Fruit fly (Drosophila melanogaster): ENCODE data around the gene CG32655.

CG32655 gene

DNA sequence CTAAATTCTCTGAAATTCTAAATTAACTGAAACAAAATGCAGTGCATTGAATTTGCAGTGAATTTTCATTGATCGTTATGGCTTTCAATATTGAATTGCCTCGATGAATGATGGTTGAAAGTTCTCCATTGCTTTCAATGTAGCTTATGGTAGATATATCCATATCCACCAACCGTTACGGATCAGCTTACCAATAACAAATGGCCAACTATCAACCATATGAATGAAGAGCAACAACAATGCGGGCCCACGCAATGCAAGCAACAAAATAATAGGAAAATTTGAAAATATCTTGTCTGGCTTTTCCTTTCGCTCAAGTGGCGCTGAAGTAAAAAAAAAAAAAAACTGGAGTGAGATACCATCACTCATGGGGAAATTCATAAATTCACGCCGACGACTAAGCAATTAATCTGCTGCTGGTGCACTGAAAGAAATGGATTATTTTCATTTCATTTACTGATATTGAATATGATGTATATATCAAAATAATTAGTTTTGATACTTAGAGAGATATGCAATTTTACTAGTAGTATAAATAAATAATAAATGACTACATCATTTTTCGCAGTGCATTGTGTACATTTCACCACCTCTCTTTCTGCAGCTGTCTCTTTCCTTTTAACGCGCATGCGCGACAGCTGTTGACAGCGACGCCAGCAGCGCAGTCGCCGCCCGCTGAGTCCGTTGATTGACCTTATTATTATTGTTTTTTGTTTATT lies 33.6 kb downstream of the CG32655 start (continued):
- TF ChIP-seq sima (GFP tag; optimal IDR thresholded peaks at IDR 0.05) (no peak), CG12155 (GFP tag; optimal IDR thresholded peaks at IDR 0.05) (peak; percentile 55), p53 (GFP tag; optimal IDR thresholded peaks at IDR 0.05) (no peak), HHEX (GFP tag; optimal IDR thresholded peaks at IDR 0.05) (peak; percentile 61), CG17802 (tag; optimal IDR thresholded peaks at IDR 0.05) (peak; percentile 44), CG8944 (GFP tag; optimal IDR thresholded peaks at IDR 0.05) (no peak), CG16813 (GFP tag; IDR thresholded peaks at IDR 0.05; ENCODE audit: partially characterized antibody) (no peak), CG12299 (tag; optimal IDR thresholded peaks at IDR 0.05) (peak; percentile 51), CG6254 (GFP tag; optimal IDR thresholded peaks at IDR 0.05) (peak; percentile 79), klu (GFP tag; IDR thresholded peaks at IDR 0.05) (peak; percentile 48; the same call in 1 of the 2 replicates), Side (GFP tag; optimal IDR thresholded peaks at IDR 0.05) (peak; percentile 52), tup (GFP tag; optimal IDR thresholded peaks at IDR 0.05) (peak; percentile 32), Dp (GFP tag; optimal IDR thresholded peaks at IDR 0.05) (no peak), Optix (GFP tag; IDR thresholded peaks at IDR 0.05) (0 out of 3 replicates have a peak, but pooled peaks have one; percentile 69), Xbp1 (GFP tag; optimal IDR thresholded peaks at IDR 0.05) (peak; percentile 76), CG10959 (GFP tag; IDR thresholded peaks at IDR 0.05) (peak; percentile 89), wek (GFP tag; optimal IDR thresholded peaks at IDR 0.05) (peak; percentile 7), CG15011 (GFP tag; optimal IDR thresholded peaks at IDR 0.05) (peak; percentile 10), CG6272 (GFP tag; IDR thresholded peaks at IDR 0.05) (peak; percentile 60), seq (GFP tag; IDR thresholded peaks at IDR 0.05) (peak; percentile 56; the same call in 1 of the 2 replicates), zen2 (GFP tag; IDR thresholded peaks at IDR 0.05; ENCODE audit: partially characterized antibody) (no peak), CHES-1-like (GFP tag; optimal IDR thresholded peaks at IDR 0.05) (peak; percentile 37), CG14667 (GFP tag; IDR thresholded peaks at IDR 0.05) (peak; percentile 59; the same call in 1 of the 2 replicates), Vsx1 (GFP tag; optimal IDR thresholded peaks at IDR 0.05) (peak; percentile 63), Atf-2 (GFP tag; optimal IDR thresholded peaks at IDR 0.05) (peak; percentile 36), CG30020 (tag; optimal IDR thresholded peaks at IDR 0.05) (peak; percentile 53), Mad (GFP tag; optimal IDR thresholded peaks at IDR 0.05) (peak; percentile 55), peb (GFP tag; IDR thresholded peaks at IDR 0.05) (peak; percentile 72), YL-1 (GFP tag; optimal IDR thresholded peaks at IDR 0.05) (peak; percentile 6), CG34422 (GFP tag; IDR thresholded peaks at IDR 0.05) (peak; percentile 78), Dref (GFP tag; IDR thresholded peaks at IDR 0.05) (no peak), tio (GFP tag; optimal IDR thresholded peaks at IDR 0.05) (peak; percentile 74), CG6765 (GFP tag; optimal IDR thresholded peaks at IDR 0.05) (no peak), CG3163 (GFP tag; optimal IDR thresholded peaks at IDR 0.05) (no peak), Sin3A (optimal IDR thresholded peaks at IDR 0.05) (no peak), Rfx (GFP tag; IDR thresholded peaks at IDR 0.05) (peak; percentile 31; the same call in 1 of the 2 replicates), Hr78 (GFP tag; optimal IDR thresholded peaks at IDR 0.05) (peak in 1 of 2 experiments; percentile 53), zfh2 (GFP tag; optimal IDR thresholded peaks at IDR 0.05) (no peak), hb (GFP tag; IDR thresholded peaks at IDR 0.05; ENCODE audit: partially characterized antibody) (no peak), CG4282 (GFP tag; optimal IDR thresholded peaks at IDR 0.05) (no peak), ttk (GFP tag; IDR thresholded peaks at IDR 0.05) (peak; percentile 86), CG11695 (GFP tag; IDR thresholded peaks at IDR 0.05) (0 out of 3 replicates have a peak, but pooled peaks have one; percentile 45), otp (GFP tag; IDR thresholded peaks at IDR 0.05) (peak; percentile 81), CG43689 (GFP tag; IDR thresholded peaks at IDR 0.05) (no peak), CG4854 (GFP tag; optimal IDR thresholded peaks at IDR 0.05) (peak; percentile 22), Sox102F (GFP tag; optimal IDR thresholded peaks at IDR 0.05) (peak; percentile 87), CG6854 (GFP tag; optimal IDR thresholded peaks at IDR 0.05) (no peak), CkIIα-i1 (GFP tag; IDR thresholded peaks at IDR 0.05) (no peak), CG12219 (GFP tag; optimal IDR thresholded peaks at IDR 0.05) (peak; percentile 55), Awh (GFP tag; IDR thresholded peaks at IDR 0.05) (peak; percentile 78)

Measured in whole organism, embryonic.